Worm (Caenorhabditis elegans): ENCODE measurements around the gene C05D11.1.
A peak's percentile ranks its signal among the peaks of the same experiment; 100 is the strongest.

- TF ChIP-seq aptf-3 (GFP tag; IDR thresholded peaks at IDR 0.05) (no peak), dox-1 (GFP tag; IDR thresholded peaks at IDR 0.05) (peak; percentile 91), nfya-1 (tag; optimal IDR thresholded peaks at IDR 0.05; ENCODE audit: borderline replicate concordance, insufficient read depth) (no peak), T07F8.4 (tag; optimal IDR thresholded peaks at IDR 0.05) (no peak), unc-62 (GFP tag; optimal IDR thresholded peaks at IDR 0.05) (no peak), ama-1 (optimal IDR thresholded peaks at IDR 0.05) (no peak), ama-1 (GFP tag; optimal IDR thresholded peaks at IDR 0.05) (no peak), F33H1.4 (GFP tag; IDR thresholded peaks at IDR 0.05) (peak; percentile 57; the same call in 1 of the 2 replicates), tbx-9 (tag; optimal IDR thresholded peaks at IDR 0.05; ENCODE audit: borderline replicate concordance) (no peak), F52B5.7 (tag; optimal IDR thresholded peaks at IDR 0.05) (no peak), him-1 (tag; optimal IDR thresholded peaks at IDR 0.05) (no peak), nfyb-1 (GFP tag; IDR thresholded peaks at IDR 0.05) (no peak), lsl-1 (GFP tag; optimal IDR thresholded peaks at IDR 0.05) (peak; percentile 65), lir-1 (GFP tag; conservative IDR thresholded peaks at IDR 0.05) (no peak; the same call in 1 of the 2 replicates)
Measured at ce11 chrIII:6453665-6454064, 17.3 kb downstream of the C05D11.1 start.

All from whole organism, young adult.